Worm (Caenorhabditis elegans) whole organism, L1 larva: Measurements from ENCODE around the gene clec-32.

Source experiments
- aha-1 ChIP-seq: fragments of 150-350 bp; optimal IDR thresholded peaks from 2 replicates; lab custom pipeline; 2014; ENCODE audit warnings: missing biosample characterization, missing genetic modification characterization
- alr-1 ChIP-seq: fragments of 200-800 bp; sonication (Bioruptor generic); optimal IDR thresholded peaks from 2 replicates; lab custom pipeline; 2018; ENCODE audit warnings: borderline replicate concordance, mild to moderate bottlenecking, missing genetic modification characterization, missing compliant biosample characterization
- elt-3 ChIP-seq, 6 experiments: fragments of 150-350 bp in 1 of 6; sonication (generic microtip); optimal IDR thresholded peaks; 2 replicates each; lab custom pipeline; 2017 to 2018; ENCODE audit warnings: missing biosample characterization in 6 of 6, missing genetic modification characterization in 6 of 6, inconsistent platforms in 1 of 6
- grh-1 ChIP-seq: fragments of 200-800 bp; sonication (Bioruptor generic); IDR thresholded peaks from 2 replicates; pipeline ENCODE4 v1.3.6; 2022; ENCODE audit warnings: missing genetic modification reagents, missing genetic modification characterization, missing compliant biosample characterization
- unc-62 ChIP-seq: fragments of 150-350 bp; optimal IDR thresholded peaks from 2 replicates; lab custom pipeline; 2014; ENCODE audit warnings: missing biosample characterization, missing genetic modification reagents, missing genetic modification characterization

- TF ChIP-seq grh-1 (GFP tag; lab: Robert Waterston, UW) (no peak), unc-62 (GFP tag; lab: Kevin White, UChicago) (no peak), elt-3 (tag; optimal IDR thresholded peaks at IDR 0.05; lab: Kevin White, UChicago) (no peak), alr-1 (no peak), aha-1 (tag; lab: Kevin White, UChicago) (no peak)
Observed at ce11 chrV:16840961-16841360, 20.7 kb downstream of the clec-32 start, which contains the start of gene clec-40.
